Fruit fly (Drosophila melanogaster) S2 (cell line): ENCODE results near the gene Dic1.

ENCODE experiments used
- CG8478 ChIP-seq: fragments of >200 bp; optimal IDR thresholded peaks from 2 replicates; lab custom pipeline; 2018
- CTCF ChIP-seq, 2 experiments: fragments of >200 bp; optimal IDR thresholded peaks; 2 replicates each; lab custom pipeline; 2018

DNA sequence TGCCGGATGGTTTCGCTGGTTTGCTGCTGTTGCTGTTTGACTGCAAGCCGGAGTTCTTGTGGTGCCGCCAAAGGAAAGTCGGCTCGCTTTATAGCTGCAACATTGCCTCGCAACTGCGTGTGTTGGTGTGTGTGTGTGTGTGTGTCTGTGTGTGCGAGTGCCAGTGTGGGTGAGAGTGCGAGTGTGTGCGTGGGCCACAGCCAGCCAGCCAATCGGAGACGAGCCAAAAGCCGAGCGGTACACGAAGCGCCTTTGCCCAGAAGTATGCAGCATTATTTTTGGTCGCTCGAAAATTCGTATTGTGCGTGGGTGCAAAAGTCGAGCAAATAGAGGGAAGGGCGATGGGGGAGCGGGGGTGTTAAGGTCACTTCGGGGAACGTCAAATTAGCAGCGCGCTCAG lies 30.4 kb downstream of the Dic1 start, which contains the start of gene CCHa2:
- TF ChIP-seq CTCF (optimal IDR thresholded peaks at IDR 0.05; lab: Kevin White, UChicago) = no peak
- TF ChIP-seq CG8478 = no peak
